Worm (Caenorhabditis elegans): ENCODE measurements around the gene C07C7.1.

- no peak for TF ChIP-seq xnd-1 (tag; optimal IDR thresholded peaks at IDR 0.05)
- TF ChIP-seq unc-62 (GFP tag; optimal IDR thresholded peaks at IDR 0.05), result no peak
- no peak for TF ChIP-seq zfh-2 (GFP tag; conservative IDR thresholded peaks at IDR 0.05)
- no peak for TF ChIP-seq ZK185.1 (tag; optimal IDR thresholded peaks at IDR 0.05; ENCODE audit: poor library complexity, severe bottlenecking)
- no peak for TF ChIP-seq ama-1 (optimal IDR thresholded peaks at IDR 0.05)
- TF ChIP-seq ama-1 (GFP tag; optimal IDR thresholded peaks at IDR 0.05), result no peak
- TF ChIP-seq F23B12.7 (tag; optimal IDR thresholded peaks at IDR 0.05; ENCODE audit: insufficient read depth), result no peak
- no peak for TF ChIP-seq chd-7 (tag; optimal IDR thresholded peaks at IDR 0.05)
- TF ChIP-seq F33H1.4 (GFP tag; IDR thresholded peaks at IDR 0.05), result no peak
- TF ChIP-seq madf-3 (GFP tag; IDR thresholded peaks at IDR 0.05), result 0 out of 2 replicates have a peak, but pooled peaks have one; percentile 48
- no peak for TF ChIP-seq sptf-2 (GFP tag; optimal IDR thresholded peaks at IDR 0.05)
- no peak for TF ChIP-seq rcor-1 (GFP tag; IDR thresholded peaks at IDR 0.05)
- no peak for TF ChIP-seq sdz-38 (tag; optimal IDR thresholded peaks at IDR 0.05)
- no peak for TF ChIP-seq die-1 (tag; optimal IDR thresholded peaks at IDR 0.05)
Observed at ce11 chrIV:9199148-9199938, 14.7 kb downstream of the C07C7.1 start.
